Fruit fly (Drosophila melanogaster) whole organism, embryonic: ENCODE data around the gene soti.

ENCODE experiments used
- Antp ChIP-seq: fragments of 200-800 bp; sonication (Bioruptor generic); optimal IDR thresholded peaks from 3 replicates; lab custom pipeline; 2016; ENCODE audit warnings: missing biosample characterization, missing genetic modification characterization
- Atf6 ChIP-seq: fragments of 200-800 bp; sonication (Bioruptor generic); IDR thresholded peaks from 2 replicates; pipeline ENCODE4 v1.3.6; 2022; ENCODE audit warnings: missing biosample characterization, missing genetic modification characterization
- Bgb ChIP-seq: fragments of 200-800 bp; sonication (Bioruptor generic); IDR thresholded peaks from 2 replicates; pipeline ENCODE4 v1.3.6; 2022; ENCODE audit warnings: missing biosample characterization, missing genetic modification characterization; ENCODE audit not compliant: partially characterized antibody
- CG10321 ChIP-seq: fragments of 200-800 bp; sonication (Bioruptor generic); IDR thresholded peaks from 2 replicates; pipeline ENCODE4 v1.3.6; 2022; ENCODE audit warnings: missing biosample characterization, missing genetic modification characterization
- CG10366 ChIP-seq: fragments of 200-800 bp; sonication (Bioruptor generic); IDR thresholded peaks from 2 replicates; pipeline ENCODE4 v1.3.6; 2022; ENCODE audit warnings: missing biosample characterization, missing genetic modification characterization
- CG11093 ChIP-seq: fragments of 200-800 bp; sonication (Bioruptor generic); IDR thresholded peaks from 3 replicates; pipeline ENCODE4 v1.3.6; 2022; ENCODE audit warnings: missing biosample characterization, missing genetic modification characterization
- CG11504 ChIP-seq: fragments of 200-800 bp; sonication (Bioruptor generic); optimal IDR thresholded peaks from 3 replicates; lab custom pipeline; 2019; ENCODE audit warnings: missing biosample characterization, mild to moderate bottlenecking, missing genetic modification characterization, moderate library complexity
- CG11696 ChIP-seq: fragments of 200-800 bp; sonication (Bioruptor generic); IDR thresholded peaks from 2 replicates; pipeline ENCODE4 v1.3.6; 2022; ENCODE audit warnings: missing biosample characterization, missing genetic modification characterization
- CG14965 ChIP-seq: fragments of 200-800 bp; sonication (Bioruptor generic); optimal IDR thresholded peaks from 2 replicates; lab custom pipeline; 2016; ENCODE audit warnings: missing biosample characterization, missing genetic modification characterization, borderline replicate concordance
- CG1647 ChIP-seq: fragments of 200-800 bp; sonication (Bioruptor generic); optimal IDR thresholded peaks from 3 replicates; lab custom pipeline; 2016; ENCODE audit warnings: missing biosample characterization, missing genetic modification characterization
- CG17328 ChIP-seq: fragments of 200-800 bp; sonication (Bioruptor generic); IDR thresholded peaks from 2 replicates; pipeline ENCODE4 v1.3.6; 2022; ENCODE audit warnings: missing biosample characterization, missing genetic modification characterization
- CG17359 ChIP-seq: fragments of 200-800 bp; sonication (Bioruptor generic); optimal IDR thresholded peaks from 3 replicates; lab custom pipeline; 2018; ENCODE audit warnings: missing biosample characterization, mild to moderate bottlenecking, missing genetic modification characterization, moderate library complexity
- CG18599 ChIP-seq: fragments of 200-800 bp; sonication (Bioruptor generic); optimal IDR thresholded peaks from 3 replicates; lab custom pipeline; 2017; ENCODE audit warnings: missing biosample characterization, missing genetic modification characterization, mild to moderate bottlenecking, moderate library complexity, missing genetic modification reagents
- CG2889 ChIP-seq: fragments of 200-800 bp; sonication (Bioruptor generic); IDR thresholded peaks from 3 replicates; pipeline ENCODE4 v1.3.6; 2022; ENCODE audit warnings: missing biosample characterization, missing genetic modification characterization
- CG4282 ChIP-seq: fragments of 200-800 bp; sonication (Bioruptor generic); optimal IDR thresholded peaks from 2 replicates; lab custom pipeline; 2016; ENCODE audit warnings: missing biosample characterization, missing genetic modification characterization
- CG4854 ChIP-seq: fragments of 200-800 bp; sonication (Bioruptor generic); optimal IDR thresholded peaks from 2 replicates; lab custom pipeline; 2016; ENCODE audit warnings: missing biosample characterization, missing genetic modification characterization, inconsistent platforms
- CG8089 ChIP-seq: fragments of 200-800 bp; sonication (Bioruptor generic); optimal IDR thresholded peaks from 3 replicates; lab custom pipeline; 2016; ENCODE audit warnings: missing biosample characterization, missing genetic modification characterization
- CG8765 ChIP-seq: fragments of 200-800 bp; sonication (Bioruptor generic); IDR thresholded peaks from 2 replicates; pipeline ENCODE4 v1.3.6; 2022; ENCODE audit warnings: missing biosample characterization, missing genetic modification characterization
- CG9609 ChIP-seq: fragments of 200-800 bp; sonication (Bioruptor generic); optimal IDR thresholded peaks from 3 replicates; lab custom pipeline; 2016; ENCODE audit warnings: missing biosample characterization, missing genetic modification characterization
- CG9817 ChIP-seq: fragments of 200-800 bp; sonication (Bioruptor generic); optimal IDR thresholded peaks from 2 replicates; lab custom pipeline; 2018; ENCODE audit warnings: missing biosample characterization, mild to moderate bottlenecking, missing genetic modification characterization, moderate library complexity
- CTCF ChIP-seq: fragments of 200-800 bp; sonication (Bioruptor generic); optimal IDR thresholded peaks from 2 replicates; lab custom pipeline; 2017; ENCODE audit warnings: missing biosample characterization, mild to moderate bottlenecking, missing genetic modification characterization, moderate library complexity
- Gug ChIP-seq: fragments of 200-800 bp; sonication (Bioruptor generic); IDR thresholded peaks from 4 replicates; pipeline ENCODE4 v1.3.6; 2022; ENCODE audit warnings: missing biosample characterization, missing genetic modification characterization
- Hr39 ChIP-seq: fragments of >200 bp; optimal IDR thresholded peaks from 2 replicates; lab custom pipeline; 2017
- Hsf ChIP-seq: fragments of 200-800 bp; sonication (Bioruptor generic); optimal IDR thresholded peaks from 3 replicates; lab custom pipeline; 2016; ENCODE audit warnings: missing biosample characterization, missing genetic modification characterization
- Kr ChIP-seq: fragments of 200-800 bp; sonication (Bioruptor generic); optimal IDR thresholded peaks from 2 replicates; lab custom pipeline; 2017; ENCODE audit warnings: missing biosample characterization, mild to moderate bottlenecking, missing genetic modification characterization
- Med ChIP-seq: fragments of 200-800 bp; sonication (Bioruptor generic); peaks from one replicate; lab custom pipeline; 2016; ENCODE audit warnings: missing biosample characterization, missing genetic modification characterization, mild to moderate bottlenecking, inconsistent platforms, moderate library complexity
- NfI ChIP-seq: fragments of 200-800 bp; sonication (Bioruptor generic); optimal IDR thresholded peaks from 3 replicates; lab custom pipeline; 2018; ENCODE audit warnings: missing biosample characterization, mild to moderate bottlenecking, missing genetic modification characterization, moderate library complexity
- Sin3A ChIP-seq: fragments of >200 bp; optimal IDR thresholded peaks from 2 replicates; lab custom pipeline; 2018
- Spps ChIP-seq: fragments of 200-800 bp; sonication (Bioruptor generic); optimal IDR thresholded peaks from 2 replicates; lab custom pipeline; 2018; ENCODE audit warnings: missing biosample characterization, mild to moderate bottlenecking, missing genetic modification characterization
- Tbp ChIP-seq: fragments of >200 bp; optimal IDR thresholded peaks from 2 replicates; lab custom pipeline; 2018; ENCODE audit warnings: missing biosample characterization, missing genetic modification characterization
- al ChIP-seq: fragments of 200-800 bp; sonication (Bioruptor generic); IDR thresholded peaks from 2 replicates; pipeline ENCODE4 v1.3.6; 2022; ENCODE audit warnings: missing biosample characterization, missing genetic modification characterization
- ato ChIP-seq: fragments of 200-800 bp; sonication (Bioruptor generic); IDR thresholded peaks from 2 replicates; pipeline ENCODE4 v1.3.6; 2022; ENCODE audit warnings: missing biosample characterization, missing genetic modification characterization; ENCODE audit not compliant: partially characterized antibody
- az2 ChIP-seq: fragments of 200-800 bp; sonication (Bioruptor generic); optimal IDR thresholded peaks from 3 replicates; lab custom pipeline; 2016; ENCODE audit warnings: missing biosample characterization, missing genetic modification characterization
- cad ChIP-seq: fragments of >200 bp; optimal IDR thresholded peaks from 2 replicates; lab custom pipeline; 2017; ENCODE audit warnings: missing biosample characterization, missing genetic modification characterization
- esg ChIP-seq: fragments of 200-800 bp; sonication (Bioruptor generic); conservative IDR thresholded peaks from 2 replicates; pipeline ENCODE4 v1.3.6; 2022; ENCODE audit warnings: missing biosample characterization, missing genetic modification characterization
- fd64A ChIP-seq: fragments of 200-800 bp; sonication (Bioruptor generic); optimal IDR thresholded peaks from 3 replicates; lab custom pipeline; 2018; ENCODE audit warnings: missing biosample characterization, mild to moderate bottlenecking, missing genetic modification characterization
- fd96Cb ChIP-seq: fragments of 200-800 bp; sonication (Bioruptor generic); optimal IDR thresholded peaks from 2 replicates; lab custom pipeline; 2018; ENCODE audit warnings: missing biosample characterization, mild to moderate bottlenecking, missing genetic modification characterization, moderate library complexity
- insv ChIP-seq, 2 experiments: fragments of 200-800 bp; sonication (Bioruptor generic); optimal IDR thresholded peaks; 3 replicates each; lab custom pipeline; 2016 to 2018; ENCODE audit warnings: missing biosample characterization in 2 of 2, missing genetic modification characterization in 2 of 2
- lilli ChIP-seq: fragments of 200-800 bp; sonication (Bioruptor generic); optimal IDR thresholded peaks from 3 replicates; lab custom pipeline; 2016; ENCODE audit warnings: missing biosample characterization, missing genetic modification characterization
- lov ChIP-seq, 2 experiments: fragments of 200-800 bp in 1 of 2; fragments of >200 bp in 1 of 2; sonication (Bioruptor generic) in 1 of 2; IDR thresholded peaks in 1 of 2; optimal IDR thresholded peaks in 1 of 2; 2 replicates in 1 of 2; 3 replicates in 1 of 2; pipeline versions ENCODE4 v1.3.6 to Lab custom; 2017 to 2022; ENCODE audit warnings: missing biosample characterization in 1 of 2, missing genetic modification characterization in 1 of 2
- mirr ChIP-seq: fragments of 200-800 bp; sonication (Bioruptor generic); optimal IDR thresholded peaks from 3 replicates; lab custom pipeline; 2018; ENCODE audit warnings: missing biosample characterization, mild to moderate bottlenecking, missing genetic modification characterization
- pho ChIP-seq: fragments of 200-800 bp; sonication (Bioruptor generic); optimal IDR thresholded peaks from 2 replicates; lab custom pipeline; 2016; ENCODE audit warnings: missing biosample characterization, missing genetic modification characterization
- prd ChIP-seq, 3 experiments: fragments of >200 bp in 2 of 3; fragments of 200-800 bp in 1 of 3; sonication (Bioruptor generic) in 1 of 3; optimal IDR thresholded peaks in 2 of 3; IDR thresholded peaks in 1 of 3; 2 replicates in 2 of 3; 3 replicates in 1 of 3; pipeline versions ENCODE4 v1.3.6 to Lab custom; 2017 to 2022; ENCODE audit warnings: missing biosample characterization in 1 of 3, missing genetic modification characterization in 1 of 3
- pzg ChIP-seq: fragments of 200-800 bp; sonication (Bioruptor generic); optimal IDR thresholded peaks from 3 replicates; lab custom pipeline; 2018; ENCODE audit warnings: missing biosample characterization, mild to moderate bottlenecking, missing genetic modification characterization, moderate library complexity
- ranshi ChIP-seq: fragments of 200-800 bp; sonication (Bioruptor generic); IDR thresholded peaks from 2 replicates; pipeline ENCODE4 v1.3.6; 2022; ENCODE audit warnings: missing biosample characterization, missing genetic modification characterization
- sim ChIP-seq: fragments of 200-800 bp; sonication (Bioruptor generic); IDR thresholded peaks from 2 replicates; pipeline ENCODE4 v1.3.6; 2022; ENCODE audit warnings: missing biosample characterization, missing genetic modification characterization
- slou ChIP-seq: fragments of 200-800 bp; sonication (Bioruptor generic); optimal IDR thresholded peaks from 3 replicates; lab custom pipeline; 2016; ENCODE audit warnings: missing biosample characterization, missing genetic modification characterization
- zen ChIP-seq: fragments of 200-800 bp; sonication (Bioruptor generic); optimal IDR thresholded peaks from 3 replicates; lab custom pipeline; 2018; ENCODE audit warnings: missing biosample characterization, mild to moderate bottlenecking, missing genetic modification characterization, moderate library complexity

The soti gene

dm6 chr3R:14386088-14386822 is 4.8 kb upstream of the soti start (continued):
- no peak for TF ChIP-seq Hsf (GFP tag; lab: Kevin White, UChicago)
- no peak for TF ChIP-seq CG8765
- TF ChIP-seq CG9609 (GFP tag; lab: Kevin White, UChicago), result no peak
- no peak for TF ChIP-seq lilli (GFP tag; lab: Kevin White, UChicago)
- TF ChIP-seq insv (GFP tag; optimal IDR thresholded peaks at IDR 0.05; lab: Kevin White, UChicago), result no peak
- no peak for TF ChIP-seq NfI (GFP tag; lab: Kevin White, UChicago)
- TF ChIP-seq Kr (GFP tag; lab: Kevin White, UChicago), result no peak
- TF ChIP-seq CG17328 (GFP tag; lab: Robert Waterston, UW), result no peak
- no peak for TF ChIP-seq CTCF
- no peak for TF ChIP-seq slou (GFP tag; lab: Kevin White, UChicago)
- TF ChIP-seq Bgb (GFP tag; lab: Robert Waterston, UW), result no peak
- TF ChIP-seq CG14965 (GFP tag; lab: Kevin White, UChicago), result no peak
- no peak for TF ChIP-seq al (GFP tag; lab: Robert Waterston, UW)
- TF ChIP-seq lov (optimal IDR thresholded peaks at IDR 0.05; lab: Kevin White, UChicago), result no peak
- TF ChIP-seq lov (GFP tag; IDR thresholded peaks at IDR 0.05; lab: Robert Waterston, UW), result no peak
- TF ChIP-seq ranshi (GFP tag; lab: Robert Waterston, UW), result no peak
- no peak for TF ChIP-seq cad (GFP tag; lab: Kevin White, UChicago)
- TF ChIP-seq CG11696, result no peak
- no peak for TF ChIP-seq ato (GFP tag; lab: Robert Waterston, UW)
- TF ChIP-seq CG2889 (GFP tag; lab: Robert Waterston, UW), result no peak
- no peak for TF ChIP-seq CG4282 (GFP tag; lab: Kevin White, UChicago)
- no peak for TF ChIP-seq Hr39
- TF ChIP-seq CG11093 (GFP tag; lab: Robert Waterston, UW), result no peak
- no peak for TF ChIP-seq fd64A (GFP tag; lab: Kevin White, UChicago)
- no peak for TF ChIP-seq CG9817 (tag; lab: Kevin White, UChicago)
- TF ChIP-seq CG8089 (GFP tag; lab: Kevin White, UChicago), result no peak
- no peak for TF ChIP-seq CG18599 (GFP tag; lab: Kevin White, UChicago)
- TF ChIP-seq mirr (GFP tag; lab: Kevin White, UChicago), result no peak
- TF ChIP-seq az2 (GFP tag; lab: Kevin White, UChicago), result peak; percentile 28
- TF ChIP-seq CG10366, result 0 out of 2 replicates have a peak, but pooled peaks have one; percentile 9
- peak; percentile 42 for TF ChIP-seq Spps
- no peak for TF ChIP-seq sim (GFP tag; lab: Robert Waterston, UW)
- peak; percentile 4 for TF ChIP-seq CG11504 (tag; lab: Kevin White, UChicago)
- TF ChIP-seq prd (optimal IDR thresholded peaks at IDR 0.05; lab: Kevin White, UChicago), result no peak
- no peak for TF ChIP-seq prd (GFP tag; IDR thresholded peaks at IDR 0.05; lab: Robert Waterston, UW)
- TF ChIP-seq Antp, result no peak

DNA sequence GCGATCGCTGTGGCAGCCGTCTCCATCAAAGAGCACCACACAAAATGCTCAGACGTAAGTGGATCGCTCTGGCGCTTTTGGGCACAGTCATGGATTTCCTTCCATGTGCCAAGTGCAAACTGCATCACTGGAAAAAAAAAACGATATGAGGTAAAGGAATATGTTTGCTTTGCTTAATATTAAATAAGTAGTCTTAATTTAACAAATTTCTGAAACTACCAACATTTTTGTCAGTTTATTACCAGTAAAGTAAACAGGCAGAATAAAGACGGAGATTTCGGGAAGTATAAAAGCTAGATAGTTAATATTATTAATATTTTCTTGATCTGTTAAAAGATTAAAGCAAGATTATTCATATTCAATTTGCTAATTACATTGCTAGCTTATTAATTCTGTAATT is 3.0 kb upstream of the soti start:
- TF ChIP-seq Med (GFP tag; lab: Kevin White, UChicago) (peak; percentile 1), CG1647 (GFP tag; lab: Kevin White, UChicago) (no peak)

- TF ChIP-seq CG4854 (GFP tag; lab: Kevin White, UChicago), result peak; percentile 33
- TF ChIP-seq CG10321 (GFP tag; lab: Robert Waterston, UW), result peak; percentile 46; the same call in 1 of the 2 replicates
- peak; percentile 45; the same call in 1 of the 4 replicates for TF ChIP-seq Gug
- no peak for TF ChIP-seq Tbp
- TF ChIP-seq zen (tag; lab: Kevin White, UChicago), result peak; percentile 62
- TF ChIP-seq Sin3A, result no peak
- TF ChIP-seq fd96Cb, result peak; percentile 83
- TF ChIP-seq Atf6 (GFP tag; lab: Robert Waterston, UW), result peak; percentile 81
- TF ChIP-seq esg, result peak; percentile 51
- TF ChIP-seq CG17328 (GFP tag; lab: Robert Waterston, UW), result no peak; the same call in 1 of the 2 replicates
- no peak for TF ChIP-seq pzg (GFP tag; lab: Kevin White, UChicago)
- peak; percentile 38 for TF ChIP-seq pho (GFP tag; lab: Kevin White, UChicago)
- TF ChIP-seq CG17359 (tag; lab: Kevin White, UChicago), result peak; percentile 85
Observed at dm6 chr3R:14382312-14383046, 980 bp upstream of the soti start.
